Worm (Caenorhabditis elegans) whole organism, L4 larva: ENCODE data around the gene upb-1.

Experiments used
- hlh-30 ChIP-seq: sonication (generic microtip); optimal IDR thresholded peaks from 2 replicates; lab custom pipeline; 2017; ENCODE audit warnings: antibody characterized with exemption, mild to moderate bottlenecking, missing genetic modification characterization, missing compliant biosample characterization; ENCODE audit not compliant: insufficient read depth
- lin-39 ChIP-seq: fragments of 150-350 bp; optimal IDR thresholded peaks from 2 replicates; lab custom pipeline; 2014; ENCODE audit warnings: missing biosample characterization, missing genetic modification reagents, missing genetic modification characterization
- lsy-2 ChIP-seq, 2 experiments: fragments of 150-350 bp in 1 of 2; sonication (generic microtip) in 1 of 2; optimal IDR thresholded peaks; 2 replicates each; lab custom pipeline; 2014 to 2017; ENCODE audit warnings: missing biosample characterization in 2 of 2, missing genetic modification characterization in 2 of 2
- madf-9 ChIP-seq: fragments of 200-800 bp; sonication (Bioruptor generic); conservative IDR thresholded peaks from 2 replicates; pipeline ENCODE4 v1.3.6; 2022; ENCODE audit warnings: missing genetic modification reagents, missing genetic modification characterization, missing compliant biosample characterization
- mes-2 ChIP-seq: sonication (generic microtip); optimal IDR thresholded peaks from 2 replicates; lab custom pipeline; 2016; ENCODE audit warnings: missing genotype, mild to moderate bottlenecking, missing genetic modification characterization, missing compliant biosample characterization; ENCODE audit not compliant: poor library complexity, severe bottlenecking
- unc-62 ChIP-seq, 3 experiments: fragments of 150-350 bp in 1 of 3; sonication (generic microtip); optimal IDR thresholded peaks in 2 of 3; peaks in 1 of 3; 1 replicate in 1 of 3; 2 replicates in 2 of 3; lab custom pipeline; 2014 to 2017; ENCODE audit warnings: missing biosample characterization in 3 of 3, missing genetic modification characterization in 3 of 3, missing genetic modification reagents in 3 of 3, missing genotype in 1 of 3

DNA sequence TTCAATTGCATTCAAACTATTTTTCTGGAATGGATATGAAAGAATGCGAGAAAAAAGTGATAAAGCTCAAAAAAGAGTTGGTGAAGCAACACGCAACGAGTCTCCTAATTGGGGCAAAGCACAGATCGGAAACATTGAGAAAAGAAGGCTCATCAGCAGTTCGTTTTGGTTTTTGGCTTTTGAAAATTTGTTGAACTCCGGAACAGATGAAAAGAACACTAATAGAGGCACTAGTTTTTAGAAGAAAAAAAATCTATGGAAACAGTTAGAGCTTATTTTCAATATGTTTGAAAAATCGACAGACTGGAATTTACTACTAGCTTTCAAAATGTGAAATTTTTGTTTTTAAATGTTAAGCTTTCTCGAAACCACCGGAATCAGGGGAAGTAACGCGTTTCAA is 22.0 kb upstream of the upb-1 start:
- TF ChIP-seq hlh-30 (tag; lab: Kevin White, UChicago) (no peak), madf-9 (GFP tag; lab: Robert Waterston, UW) (no peak), unc-62 (GFP tag; optimal IDR thresholded peaks at IDR 0.05 in 1 of 2; lab: Kevin White, UChicago) (no peak), unc-62 (tag; optimal IDR thresholded peaks at IDR 0.05; lab: Kevin White, UChicago) (no peak), lin-39 (tag; lab: Kevin White, UChicago) (no peak), lsy-2 (tag; optimal IDR thresholded peaks at IDR 0.05; lab: Kevin White, UChicago) (no peak), mes-2 (tag; lab: Kevin White, UChicago) (no peak)
